Fruit fly (Drosophila melanogaster) whole organism, embryonic: ENCODE results near the gene EMC3.

ENCODE experiments used
- B-H1 ChIP-seq: fragments of 200-800 bp; sonication (Bioruptor generic); IDR thresholded peaks from 3 replicates; pipeline ENCODE4 v1.3.6; 2022; ENCODE audit warnings: missing biosample characterization, missing genetic modification characterization
- CG12155 ChIP-seq: fragments of 200-800 bp; sonication (Bioruptor generic); optimal IDR thresholded peaks from 3 replicates; lab custom pipeline; 2016; ENCODE audit warnings: missing biosample characterization, missing genetic modification characterization
- CG12299 ChIP-seq: fragments of 200-800 bp; sonication (Bioruptor generic); optimal IDR thresholded peaks from 2 replicates; lab custom pipeline; 2018; ENCODE audit warnings: missing biosample characterization, mild to moderate bottlenecking, missing genetic modification characterization
- CG31224 ChIP-seq: fragments of 200-800 bp; sonication (Bioruptor generic); IDR thresholded peaks from 2 replicates; pipeline ENCODE4 v1.3.6; 2022; ENCODE audit warnings: missing biosample characterization, missing genetic modification characterization
- GATAe ChIP-seq: fragments of 200-800 bp; sonication (Bioruptor generic); conservative IDR thresholded peaks from 2 replicates; pipeline ENCODE4 v1.3.6; 2022; ENCODE audit warnings: missing biosample characterization, missing genetic modification characterization
- Six4 ChIP-seq: fragments of 200-800 bp; sonication (Bioruptor generic); optimal IDR thresholded peaks from 2 replicates; lab custom pipeline; 2016; ENCODE audit warnings: missing biosample characterization, missing genetic modification characterization
- lab ChIP-seq: fragments of 200-800 bp; sonication (Bioruptor generic); optimal IDR thresholded peaks from 3 replicates; lab custom pipeline; 2017; ENCODE audit warnings: missing biosample characterization, missing genetic modification characterization, mild to moderate bottlenecking, moderate library complexity, missing genetic modification reagents
- otp ChIP-seq: fragments of 200-800 bp; sonication (Bioruptor generic); IDR thresholded peaks from 3 replicates; pipeline ENCODE4, ENCODE4 v1.3.6; 2022; ENCODE audit warnings: missing biosample characterization, missing genetic modification characterization
- pros ChIP-seq: fragments of 200-800 bp; sonication (Bioruptor generic); optimal IDR thresholded peaks from 3 replicates; lab custom pipeline; 2019; ENCODE audit warnings: missing biosample characterization, mild to moderate bottlenecking, missing genetic modification characterization, moderate library complexity
- shn ChIP-seq: fragments of 200-800 bp; sonication (Bioruptor generic); optimal IDR thresholded peaks from 3 replicates; lab custom pipeline; 2016; ENCODE audit warnings: missing biosample characterization, missing genetic modification characterization

Gene EMC3

dm6 chr2L:10681602-10682001 lies 50.6 kb downstream of the EMC3 start, which contains the start of gene CG17107:
CG17107 (plus strand) TSS chr2L:10681902.
- TF ChIP-seq shn (GFP tag; lab: Kevin White, UChicago) (no peak), pros (GFP tag; lab: Kevin White, UChicago) (no peak), CG12299 (tag; lab: Kevin White, UChicago) (no peak), lab (GFP tag; lab: Kevin White, UChicago) (no peak), B-H1 (GFP tag; lab: Robert Waterston, UW) (no peak), GATAe (no peak), Six4 (GFP tag; lab: Kevin White, UChicago) (no peak), CG12155 (GFP tag; lab: Kevin White, UChicago) (no peak), otp (GFP tag; lab: Robert Waterston, UW) (no peak), CG31224 (GFP tag; lab: Robert Waterston, UW) (no peak)
